Worm (Caenorhabditis elegans): Measurements from ENCODE around the gene F10E7.11.

- no peak for TF ChIP-seq peb-1 (tag; optimal IDR thresholded peaks at IDR 0.05)
- no peak for TF ChIP-seq aly-2 (tag; optimal IDR thresholded peaks at IDR 0.05)
- no peak for TF ChIP-seq nhr-11 (tag; optimal IDR thresholded peaks at IDR 0.05)
- TF ChIP-seq lin-39 (tag; optimal IDR thresholded peaks at IDR 0.05), result no peak
- no peak for TF ChIP-seq unc-55 (GFP tag; optimal IDR thresholded peaks at IDR 0.05)
- TF ChIP-seq R02D3.7 (tag; optimal IDR thresholded peaks at IDR 0.05), result no peak
- no peak for TF ChIP-seq ZK546.5 (tag; optimal IDR thresholded peaks at IDR 0.05)
- TF ChIP-seq unc-62 (GFP tag; optimal IDR thresholded peaks at IDR 0.05), result no peak
- no peak for TF ChIP-seq lin-13 (GFP tag; optimal IDR thresholded peaks at IDR 0.05)
- no peak for TF ChIP-seq lsy-2 (tag; optimal IDR thresholded peaks at IDR 0.05)
- no peak for TF ChIP-seq nhr-237 (tag; optimal IDR thresholded peaks at IDR 0.05)
- TF ChIP-seq nhr-23 (tag; optimal IDR thresholded peaks at IDR 0.05), result no peak
- TF ChIP-seq ceh-82 (tag; optimal IDR thresholded peaks at IDR 0.05), result no peak
- no peak for TF ChIP-seq dmd-4 (tag; optimal IDR thresholded peaks at IDR 0.05)
Measured at ce11 chrII:7073537-7073913, 49.2 kb downstream of the F10E7.11 start, which contains the start of gene kat-1.
